Worm (Caenorhabditis elegans): ENCODE data around the gene ephx-1.

ce11 chrII:4007972-4008371 is 3.3 kb downstream of the ephx-1 start:
- TF ChIP-seq ref-1 (GFP tag; conservative IDR thresholded peaks at IDR 0.05) (no peak), klf-2 (GFP tag; conservative IDR thresholded peaks at IDR 0.05) (no peak), flt-1 (GFP tag; IDR thresholded peaks at IDR 0.05) (no peak), med-1 (GFP tag; optimal IDR thresholded peaks at IDR 0.05; ENCODE audit: insufficient read depth) (no peak)

Measured in whole organism, midembryonic.